Worm (Caenorhabditis elegans): ENCODE measurements around the gene dpy-22.

- no peak for TF ChIP-seq lin-39 (tag; optimal IDR thresholded peaks at IDR 0.05)
- TF ChIP-seq nhr-10 (tag; optimal IDR thresholded peaks at IDR 0.05) = no peak
- no peak for TF ChIP-seq Y75B8A.6 (GFP tag; IDR thresholded peaks at IDR 0.05)
- no peak for TF ChIP-seq arid-1 (GFP tag; conservative IDR thresholded peaks at IDR 0.05)
- TF ChIP-seq saeg-2 (GFP tag; IDR thresholded peaks at IDR 0.05) = no peak
Measured at ce11 chrX:9822173-9822572, at the start of gene dpy-22.

All from whole organism, L4 larva.